Fruit fly (Drosophila melanogaster) Kc167 (cell line): ENCODE data around the gene Rnb.

Source experiments
- h ChIP-seq: fragments of >200 bp; optimal IDR thresholded peaks from 3 replicates; lab custom pipeline; 2018; ENCODE audit warnings: missing external identifiers
- psq ChIP-seq: fragments of >200 bp; optimal IDR thresholded peaks from 2 replicates; lab custom pipeline; 2017; ENCODE audit warnings: missing external identifiers

- TF ChIP-seq psq (lab: Kevin White, UChicago) = no peak
- TF ChIP-seq h (lab: Kevin White, UChicago) = no peak
These were observed at the start of gene Rnb, which contains the start of gene Drice for dm6 chr3R:29798966-29799680.
